Fruit fly (Drosophila melanogaster): Measurements from ENCODE around the gene EloA.

Gene EloA

DNA sequence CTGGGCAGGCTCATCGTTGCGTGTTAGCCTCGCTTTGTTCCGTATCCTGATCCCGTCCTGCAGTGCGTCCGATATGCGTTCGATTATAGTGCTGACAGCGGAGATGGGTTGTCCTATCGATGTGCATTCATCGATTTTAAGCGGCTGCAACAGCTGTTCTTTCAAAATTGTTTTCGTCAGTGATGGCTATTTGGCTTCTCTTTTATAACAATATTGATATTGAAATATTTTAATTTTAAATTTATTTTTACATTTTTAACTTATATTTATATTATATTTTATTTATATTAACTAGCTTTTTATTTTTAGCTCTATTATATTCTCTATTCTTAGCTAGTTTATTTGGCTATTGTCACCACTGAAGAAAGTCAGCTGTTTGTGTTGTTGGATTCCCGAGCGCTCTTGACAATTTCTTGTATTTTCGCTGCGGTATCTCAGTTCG, 6.6 kb downstream of the EloA start, which contains the start of the genes wda and Pex11c (continued):
- TF ChIP-seq dpn (GFP tag; optimal IDR thresholded peaks at IDR 0.05), result peak in 1 of 2 experiments; percentile 87
- peak; percentile 68 for TF ChIP-seq ara (GFP tag; IDR thresholded peaks at IDR 0.05)
- TF ChIP-seq CG1529 (GFP tag; optimal IDR thresholded peaks at IDR 0.05), result peak; percentile 72
- no peak for TF ChIP-seq bigmax (GFP tag; optimal IDR thresholded peaks at IDR 0.05)
- no peak for TF ChIP-seq Hmx (GFP tag; optimal IDR thresholded peaks at IDR 0.05)
- peak; percentile 65 for TF ChIP-seq tin (GFP tag; optimal IDR thresholded peaks at IDR 0.05)
- TF ChIP-seq CG30020 (tag; optimal IDR thresholded peaks at IDR 0.05), result peak; percentile 82
- peak; percentile 70 for TF ChIP-seq CG12104 (GFP tag; optimal IDR thresholded peaks at IDR 0.05)
- peak; percentile 25 for TF ChIP-seq Side (GFP tag; optimal IDR thresholded peaks at IDR 0.05)
- no peak for TF ChIP-seq ftz-f1 (GFP tag; optimal IDR thresholded peaks at IDR 0.05)
- TF ChIP-seq CG9932 (GFP tag; IDR thresholded peaks at IDR 0.05), result no peak; the same call in none of the 2 replicates
- no peak for TF ChIP-seq repo (GFP tag; optimal IDR thresholded peaks at IDR 0.05)
- peak; percentile 69 for TF ChIP-seq CG10654 (GFP tag; optimal IDR thresholded peaks at IDR 0.05)
- TF ChIP-seq TFAM (GFP tag; optimal IDR thresholded peaks at IDR 0.05), result no peak
- TF ChIP-seq CG10321 (GFP tag; IDR thresholded peaks at IDR 0.05), result peak; percentile 23; the same call in 1 of the 2 replicates
- TF ChIP-seq btn (GFP tag; optimal IDR thresholded peaks at IDR 0.05), result no peak
- peak; percentile 84 for TF ChIP-seq phol (tag; optimal IDR thresholded peaks at IDR 0.05)
- peak; percentile 53 for TF ChIP-seq nerfin-1 (tag; optimal IDR thresholded peaks at IDR 0.05)
- TF ChIP-seq CG6254 (GFP tag; optimal IDR thresholded peaks at IDR 0.05), result peak; percentile 72
- TF ChIP-seq Hr3 (GFP tag; optimal IDR thresholded peaks at IDR 0.05), result peak; percentile 91
- no peak for TF ChIP-seq CG2199 (GFP tag; IDR thresholded peaks at IDR 0.05)
- TF ChIP-seq Camta (GFP tag; optimal IDR thresholded peaks at IDR 0.05), result peak; percentile 32
- TF ChIP-seq Nf-YC (tag; optimal IDR thresholded peaks at IDR 0.05), result peak; percentile 78
- no peak; the same call in 1 of the 2 replicates for TF ChIP-seq CG9215 (GFP tag; IDR thresholded peaks at IDR 0.05)
- no peak for TF ChIP-seq Gug (GFP tag; IDR thresholded peaks at IDR 0.05)
- no peak for TF ChIP-seq CG9797 (GFP tag; optimal IDR thresholded peaks at IDR 0.05)
- TF ChIP-seq CG14667 (GFP tag; IDR thresholded peaks at IDR 0.05), result peak; percentile 88
- TF ChIP-seq Taf1 (GFP tag; IDR thresholded peaks at IDR 0.05), result peak; percentile 46
- peak; percentile 68 for TF ChIP-seq Deaf1 (tag; optimal IDR thresholded peaks at IDR 0.05)
- TF ChIP-seq mam (GFP tag; optimal IDR thresholded peaks at IDR 0.05), result no peak
- TF ChIP-seq klu (GFP tag; IDR thresholded peaks at IDR 0.05), result peak; percentile 80; the same call in 1 of the 2 replicates
- peak; percentile 85; the same call in 2 of the 3 replicates for TF ChIP-seq Dbx (GFP tag; IDR thresholded peaks at IDR 0.05)
- peak; percentile 29 for TF ChIP-seq CrebB (tag; optimal IDR thresholded peaks at IDR 0.05)
- TF ChIP-seq Antp (GFP tag; optimal IDR thresholded peaks at IDR 0.05), result no peak
- TF ChIP-seq CG15011 (GFP tag; optimal IDR thresholded peaks at IDR 0.05), result no peak
- TF ChIP-seq gcm (GFP tag; optimal IDR thresholded peaks at IDR 0.05), result peak; percentile 93
- TF ChIP-seq CG8924 (tag; optimal IDR thresholded peaks at IDR 0.05), result peak; percentile 91
- no peak for TF ChIP-seq CG6654 (GFP tag; optimal IDR thresholded peaks at IDR 0.05)
- TF ChIP-seq HLH54F (GFP tag; optimal IDR thresholded peaks at IDR 0.05), result no peak
- TF ChIP-seq CG1647 (GFP tag; optimal IDR thresholded peaks at IDR 0.05), result no peak
- peak; percentile 84 for TF ChIP-seq sug (tag; optimal IDR thresholded peaks at IDR 0.05)
- TF ChIP-seq ro (GFP tag; IDR thresholded peaks at IDR 0.05), result peak; percentile 84
- no peak; the same call in 1 of the 2 replicates for TF ChIP-seq ttk (GFP tag; IDR thresholded peaks at IDR 0.05)
- peak; percentile 78; the same call in 2 of the 3 replicates for TF ChIP-seq ci (GFP tag; IDR thresholded peaks at IDR 0.05)
- TF ChIP-seq sr (GFP tag; IDR thresholded peaks at IDR 0.05), result no peak
- TF ChIP-seq Med (GFP tag), result peak; percentile 79
- TF ChIP-seq CG43689 (GFP tag; IDR thresholded peaks at IDR 0.05), result 0 out of 2 replicates have a peak, but pooled peaks have one; percentile 23
- TF ChIP-seq NfI (GFP tag; optimal IDR thresholded peaks at IDR 0.05), result peak; percentile 83
- TF ChIP-seq CG1024 (GFP tag; IDR thresholded peaks at IDR 0.05), result peak; percentile 43; the same call in 1 of the 2 replicates
- TF ChIP-seq dm (GFP tag; optimal IDR thresholded peaks at IDR 0.05), result no peak
- TF ChIP-seq Sin3A (optimal IDR thresholded peaks at IDR 0.05), result no peak
- peak; percentile 78 for TF ChIP-seq CG13287 (GFP tag; IDR thresholded peaks at IDR 0.05; ENCODE audit: partially characterized antibody)
